Fruit fly (Drosophila melanogaster): ENCODE results near the gene Ilk.

DNA sequence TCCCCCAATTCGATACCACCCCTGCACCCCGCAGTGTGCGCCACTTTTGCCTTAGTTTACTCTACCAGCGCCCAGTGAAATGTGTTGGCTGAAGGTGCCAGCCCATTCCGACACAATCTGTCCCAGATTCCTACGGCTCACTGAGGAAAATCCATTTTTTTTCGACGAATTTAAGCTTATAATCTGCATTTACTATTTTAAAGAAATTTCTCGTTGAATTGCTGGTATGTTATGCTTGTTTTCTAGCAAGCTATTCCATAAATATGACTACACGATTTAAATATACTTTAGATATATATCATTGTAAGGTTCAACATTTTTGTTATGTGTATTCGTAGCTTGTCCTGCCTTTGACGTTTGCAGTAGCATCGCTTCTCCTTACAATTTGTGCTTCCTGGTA, 6.6 kb downstream of the Ilk start:
- TF ChIP-seq psq (optimal IDR thresholded peaks at IDR 0.05) (no peak), EcR (GFP tag; optimal IDR thresholded peaks at IDR 0.05) (no peak)

All from whole organism.